Worm (Caenorhabditis elegans) whole organism, midembryonic: ENCODE data around the gene C01C4.2.

Experiments
- T22C8.4 ChIP-seq: fragments of 200-800 bp; sonication (Bioruptor generic); IDR thresholded peaks from 2 replicates; pipeline ENCODE4 v1.3.6; 2022; ENCODE audit warnings: missing genetic modification characterization, missing compliant biosample characterization
- flt-1 ChIP-seq: fragments of 200-800 bp; sonication (Bioruptor generic); IDR thresholded peaks from 2 replicates; pipeline ENCODE4 v1.3.6; 2022; ENCODE audit warnings: missing genetic modification characterization, missing compliant biosample characterization
- klf-2 ChIP-seq: fragments of 200-800 bp; sonication (Bioruptor generic); conservative IDR thresholded peaks from 2 replicates; pipeline ENCODE4 v1.3.6; 2022; ENCODE audit warnings: missing genetic modification reagents, missing genetic modification characterization, missing compliant biosample characterization
- tab-1 ChIP-seq: fragments of 200-800 bp; sonication (Bioruptor generic); IDR thresholded peaks from 2 replicates; pipeline ENCODE4 v1.3.6; 2022; ENCODE audit warnings: missing genetic modification characterization, missing compliant biosample characterization

DNA sequence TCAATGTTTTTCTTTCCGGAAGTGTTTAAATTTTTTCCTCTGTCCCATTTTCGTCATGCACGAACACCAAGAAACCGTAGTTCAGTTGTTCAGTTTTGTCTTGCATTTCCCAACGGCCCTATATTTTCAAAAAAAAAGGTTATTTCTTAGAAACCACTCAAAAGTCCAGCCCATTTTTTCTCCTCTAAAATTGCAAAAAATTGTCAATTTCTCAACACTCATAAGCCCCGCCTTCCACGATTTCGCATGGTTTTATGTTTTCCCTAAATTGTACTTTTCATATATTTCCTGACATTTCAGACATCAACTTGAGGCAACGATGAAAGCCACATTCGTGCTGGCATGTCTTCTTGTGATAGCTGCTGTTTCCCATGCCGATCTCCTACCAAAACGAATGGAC, 12.4 kb downstream of the C01C4.2 start, which contains the start of gene nlp-1:
- TF ChIP-seq flt-1 (GFP tag; lab: Robert Waterston, UW), result no peak
- no peak for TF ChIP-seq T22C8.4 (GFP tag; lab: Robert Waterston, UW)
- TF ChIP-seq klf-2, result no peak
- TF ChIP-seq tab-1 (GFP tag; lab: Robert Waterston, UW), result no peak
